Fruit fly (Drosophila melanogaster): ENCODE measurements around the gene Cph.
A peak's percentile ranks its signal among the peaks of the same experiment; 100 is the strongest.

Gene Cph

dm6 chrX:7109793-7110606, 27.5 kb upstream of the Cph start, which contains the start of gene fz4 (continued):
- TF ChIP-seq Atf3 (GFP tag; optimal IDR thresholded peaks at IDR 0.05), result peak; percentile 30
- peak; percentile 27 for TF ChIP-seq sens (GFP tag)
- TF ChIP-seq Lhr (GFP tag; optimal IDR thresholded peaks at IDR 0.05), result peak; percentile 55
- peak; percentile 76 for TF ChIP-seq knrl (GFP tag; IDR thresholded peaks at IDR 0.05; ENCODE audit: partially characterized antibody)
- no peak for TF ChIP-seq eve (GFP tag; optimal IDR thresholded peaks at IDR 0.05)
- no peak for TF ChIP-seq CG30431 (GFP tag; optimal IDR thresholded peaks at IDR 0.05)
- no peak for TF ChIP-seq sc (optimal IDR thresholded peaks at IDR 0.05)
- no peak for TF ChIP-seq sc (GFP tag; optimal IDR thresholded peaks at IDR 0.05)
- peak; percentile 80 for TF ChIP-seq CG42726 (GFP tag; IDR thresholded peaks at IDR 0.05; ENCODE audit: partially characterized antibody)
- no peak for TF ChIP-seq CG3281 (GFP tag; optimal IDR thresholded peaks at IDR 0.05)
- peak; percentile 76 for TF ChIP-seq YL-1 (GFP tag; optimal IDR thresholded peaks at IDR 0.05)
- TF ChIP-seq mirr (GFP tag; optimal IDR thresholded peaks at IDR 0.05), result peak; percentile 17
- TF ChIP-seq CG7987 (GFP tag; optimal IDR thresholded peaks at IDR 0.05), result no peak
- TF ChIP-seq CG16863 (GFP tag; optimal IDR thresholded peaks at IDR 0.05), result no peak
- TF ChIP-seq pnt (GFP tag; optimal IDR thresholded peaks at IDR 0.05), result no peak
- no peak for TF ChIP-seq Oaz (GFP tag; IDR thresholded peaks at IDR 0.05)
- no peak for TF ChIP-seq ac (GFP tag; optimal IDR thresholded peaks at IDR 0.05)
- no peak for TF ChIP-seq CG4424 (GFP tag; optimal IDR thresholded peaks at IDR 0.05)
- TF ChIP-seq Sox100B (GFP tag; optimal IDR thresholded peaks at IDR 0.05), result no peak
- peak; percentile 58; the same call in 2 of the 3 replicates for TF ChIP-seq zen2 (GFP tag; IDR thresholded peaks at IDR 0.05; ENCODE audit: partially characterized antibody)
- no peak for TF ChIP-seq CG3838 (GFP tag; optimal IDR thresholded peaks at IDR 0.05)
- TF ChIP-seq CG1529 (GFP tag; optimal IDR thresholded peaks at IDR 0.05), result no peak
- no peak for TF ChIP-seq btn (GFP tag; optimal IDR thresholded peaks at IDR 0.05)
- peak; percentile 60 for TF ChIP-seq CG15514 (GFP tag; optimal IDR thresholded peaks at IDR 0.05)
- TF ChIP-seq sens-2 (GFP tag; IDR thresholded peaks at IDR 0.05), result no peak
- no peak for TF ChIP-seq Atf-2 (GFP tag; optimal IDR thresholded peaks at IDR 0.05)
- no peak for TF ChIP-seq mam (GFP tag; optimal IDR thresholded peaks at IDR 0.05)
- no peak for TF ChIP-seq cad (GFP tag; optimal IDR thresholded peaks at IDR 0.05)
- TF ChIP-seq lmd (GFP tag; IDR thresholded peaks at IDR 0.05), result no peak; the same call in 1 of the 2 replicates
- peak; percentile 69; the same call in 1 of the 3 replicates for TF ChIP-seq mld (GFP tag; IDR thresholded peaks at IDR 0.05; ENCODE audit: partially characterized antibody)
- no peak for TF ChIP-seq CG10431 (GFP tag; optimal IDR thresholded peaks at IDR 0.05)
- TF ChIP-seq CG31365 (tag; optimal IDR thresholded peaks at IDR 0.05), result no peak
- no peak for TF ChIP-seq CG5180 (GFP tag; optimal IDR thresholded peaks at IDR 0.05)
- TF ChIP-seq CG16813 (GFP tag; IDR thresholded peaks at IDR 0.05; ENCODE audit: partially characterized antibody), result peak; percentile 80
- peak; percentile 42 for TF ChIP-seq pros (GFP tag; optimal IDR thresholded peaks at IDR 0.05)
- peak; percentile 18 for TF ChIP-seq CG10147 (GFP tag; optimal IDR thresholded peaks at IDR 0.05)
- no peak for TF ChIP-seq ems (GFP tag; optimal IDR thresholded peaks at IDR 0.05)
- TF ChIP-seq CG7839 (tag; optimal IDR thresholded peaks at IDR 0.05), result no peak
- TF ChIP-seq sna (GFP tag; IDR thresholded peaks at IDR 0.05; ENCODE audit: partially characterized antibody), result peak; percentile 59
- no peak for TF ChIP-seq CG14014 (GFP tag; IDR thresholded peaks at IDR 0.05)
- TF ChIP-seq fd64A (GFP tag; optimal IDR thresholded peaks at IDR 0.05), result no peak
- no peak for TF ChIP-seq Dek (tag; optimal IDR thresholded peaks at IDR 0.05)
- TF ChIP-seq gro (GFP tag; optimal IDR thresholded peaks at IDR 0.05), result peak; percentile 45
- TF ChIP-seq kay (GFP tag; optimal IDR thresholded peaks at IDR 0.05), result no peak
- no peak for TF ChIP-seq Hand (GFP tag; optimal IDR thresholded peaks at IDR 0.05)
- no peak for TF ChIP-seq slp2 (GFP tag; optimal IDR thresholded peaks at IDR 0.05)
- no peak for TF ChIP-seq CG7928 (GFP tag; optimal IDR thresholded peaks at IDR 0.05)
- no peak for TF ChIP-seq Taf1 (GFP tag; IDR thresholded peaks at IDR 0.05)
- no peak for TF ChIP-seq chn (GFP tag; optimal IDR thresholded peaks at IDR 0.05)
- TF ChIP-seq sima (GFP tag; optimal IDR thresholded peaks at IDR 0.05), result no peak
